Fruit fly (Drosophila melanogaster) S2 (cell line): Measurements from ENCODE around the gene CG17140.

Source experiments
- CG8478 ChIP-seq: fragments of >200 bp; optimal IDR thresholded peaks from 2 replicates; lab custom pipeline; 2018
- CTCF ChIP-seq, 2 experiments: fragments of >200 bp; optimal IDR thresholded peaks; 2 replicates each; lab custom pipeline; 2018

DNA sequence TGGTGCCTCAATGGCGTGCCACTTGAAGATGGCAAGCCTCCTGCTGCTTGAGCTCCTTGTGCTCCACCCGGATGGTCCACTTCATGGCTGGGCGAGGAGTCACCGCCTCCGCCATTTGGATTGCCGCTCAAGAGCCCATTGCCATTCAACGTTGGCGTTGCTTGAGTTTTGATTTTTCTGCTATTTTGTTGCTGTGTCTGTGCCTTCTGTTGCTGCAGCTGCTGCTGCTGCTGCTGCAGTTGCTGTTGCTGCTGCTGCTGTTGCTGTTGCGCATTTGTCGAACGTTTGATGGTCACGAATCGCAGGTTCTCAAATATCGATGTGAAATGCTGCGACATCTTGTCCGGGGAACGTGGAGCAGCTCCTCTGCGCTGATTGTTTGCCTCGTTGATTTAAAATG, 13.9 kb downstream of the CG17140 start:
- TF ChIP-seq CG8478 (lab: Kevin White, UChicago) (no peak), CTCF (optimal IDR thresholded peaks at IDR 0.05; lab: Kevin White, UChicago) (no peak)
